Fruit fly (Drosophila melanogaster) whole organism, pupa: Measurements from ENCODE around the gene CG6431.

ENCODE experiments used
- CG34367 ChIP-seq: fragments of 200-800 bp; sonication (Bioruptor generic); optimal IDR thresholded peaks from 2 replicates; lab custom pipeline; 2018; ENCODE audit warnings: missing biosample characterization, mild to moderate bottlenecking, missing genetic modification characterization
- EcR ChIP-seq: fragments of 200-800 bp; sonication (Bioruptor generic); optimal IDR thresholded peaks from 3 replicates; lab custom pipeline; 2019; ENCODE audit warnings: missing biosample characterization, missing genetic modification characterization, mild to moderate bottlenecking, moderate library complexity, missing genetic modification reagents
- Ets98B ChIP-seq: fragments of 200-800 bp; sonication (Bioruptor generic); IDR thresholded peaks from 2 replicates; pipeline ENCODE4 v1.3.6; 2022; ENCODE audit warnings: missing biosample characterization, missing genetic modification characterization

dm6 chr2L:10689221-10690034 is 34.6 kb upstream of the CG6431 start, which contains the start of gene CG7294:
- TF ChIP-seq EcR (GFP tag; lab: Kevin White, UChicago) (no peak), CG34367 (tag; lab: Kevin White, UChicago) (no peak), Ets98B (GFP tag; lab: Robert Waterston, UW) (no peak)
